Worm (Caenorhabditis elegans) whole organism, early embryonic: ENCODE results near the gene Y39B6A.37.

Source experiments
- F13C5.2 ChIP-seq: sonication (generic microtip); optimal IDR thresholded peaks from 2 replicates; lab custom pipeline; 2017; ENCODE audit warnings: mild to moderate bottlenecking, missing genetic modification characterization, inconsistent platforms, missing compliant biosample characterization
- aly-1 ChIP-seq: sonication (generic microtip); optimal IDR thresholded peaks from 2 replicates; lab custom pipeline; 2016; ENCODE audit warnings: missing genetic modification characterization, missing compliant biosample characterization
- ama-1 ChIP-seq: fragments of 150-350 bp; optimal IDR thresholded peaks from 2 replicates; lab custom pipeline; 2014
- flt-1 ChIP-seq: fragments of 200-800 bp; sonication (Bioruptor generic); IDR thresholded peaks from 2 replicates; pipeline ENCODE4 v1.3.6; 2022; ENCODE audit warnings: missing genetic modification characterization, missing compliant biosample characterization
- hmbx-1 ChIP-seq: sonication (generic microtip); optimal IDR thresholded peaks from 2 replicates; lab custom pipeline; 2016; ENCODE audit warnings: mild to moderate bottlenecking, missing genetic modification characterization, missing compliant biosample characterization
- hnd-1 ChIP-seq: sonication (generic microtip); optimal IDR thresholded peaks from 2 replicates; lab custom pipeline; 2016; ENCODE audit warnings: missing genetic modification characterization, missing compliant biosample characterization
- sea-1 ChIP-seq: fragments of 200-800 bp; sonication (Bioruptor generic); conservative IDR thresholded peaks from 2 replicates; pipeline ENCODE4 v1.3.6; 2022; ENCODE audit warnings: missing genetic modification characterization, missing compliant biosample characterization

DNA sequence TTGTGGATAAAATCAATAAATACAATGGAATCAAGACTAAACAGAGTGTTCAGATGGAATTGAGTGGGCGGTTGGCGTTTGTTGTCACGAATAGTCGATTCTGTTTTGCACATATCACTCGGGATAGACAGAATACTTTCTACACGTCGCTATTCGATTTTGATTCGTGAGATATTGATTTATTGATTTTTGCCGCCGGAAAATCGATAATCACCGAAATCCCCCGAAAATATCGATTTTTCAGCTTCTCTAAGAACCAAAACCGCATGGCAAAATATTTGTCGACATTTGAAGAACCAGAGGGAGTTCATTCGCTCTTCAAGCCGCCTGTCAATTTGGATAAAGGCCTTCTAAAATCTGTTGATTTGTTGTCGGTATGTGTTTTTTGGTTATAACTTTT is 19.8 kb downstream of the Y39B6A.37 start:
- no peak for TF ChIP-seq flt-1 (GFP tag; lab: Robert Waterston, UW)
- no peak for TF ChIP-seq F13C5.2 (tag; lab: Kevin White, UChicago)
- TF ChIP-seq aly-1 (tag; lab: Kevin White, UChicago): no peak
- TF ChIP-seq hmbx-1 (tag; lab: Kevin White, UChicago): no peak
- TF ChIP-seq ama-1 (lab: Kevin White, UChicago): no peak
- no peak for TF ChIP-seq sea-1 (GFP tag; lab: Robert Waterston, UW)
- no peak for TF ChIP-seq hnd-1 (tag; lab: Kevin White, UChicago)
